Worm (Caenorhabditis elegans) whole organism, early embryonic: Measurements from ENCODE around the gene F56C9.8.
A peak's percentile ranks its signal among the peaks of the same experiment; 100 is the strongest.

Experiments
- B0310.2 ChIP-seq: sonication (generic microtip); optimal IDR thresholded peaks from 2 replicates; lab custom pipeline; 2016; ENCODE audit warnings: mild to moderate bottlenecking, missing genetic modification characterization, missing compliant biosample characterization
- F13C5.2 ChIP-seq: sonication (generic microtip); optimal IDR thresholded peaks from 2 replicates; lab custom pipeline; 2017; ENCODE audit warnings: mild to moderate bottlenecking, missing genetic modification characterization, inconsistent platforms, missing compliant biosample characterization
- aly-1 ChIP-seq: sonication (generic microtip); optimal IDR thresholded peaks from 2 replicates; lab custom pipeline; 2016; ENCODE audit warnings: missing genetic modification characterization, missing compliant biosample characterization
- ama-1 ChIP-seq: fragments of 150-350 bp; optimal IDR thresholded peaks from 2 replicates; lab custom pipeline; 2014
- ceh-13 ChIP-seq: fragments of 200-800 bp; sonication (Bioruptor generic); optimal IDR thresholded peaks from 2 replicates; lab custom pipeline; 2018; ENCODE audit warnings: mild to moderate bottlenecking, missing genetic modification characterization, missing compliant biosample characterization
- ceh-36 ChIP-seq: sonication (generic microtip); optimal IDR thresholded peaks from 2 replicates; lab custom pipeline; 2016; ENCODE audit warnings: missing genetic modification characterization, inconsistent platforms, missing compliant biosample characterization
- ets-7 ChIP-seq: sonication (generic microtip); optimal IDR thresholded peaks from 2 replicates; lab custom pipeline; 2016; ENCODE audit warnings: missing genotype, missing genetic modification characterization, missing compliant biosample characterization
- flt-1 ChIP-seq: fragments of 200-800 bp; sonication (Bioruptor generic); IDR thresholded peaks from 2 replicates; pipeline ENCODE4 v1.3.6; 2022; ENCODE audit warnings: missing genetic modification characterization, missing compliant biosample characterization
- hmbx-1 ChIP-seq: sonication (generic microtip); optimal IDR thresholded peaks from 2 replicates; lab custom pipeline; 2016; ENCODE audit warnings: mild to moderate bottlenecking, missing genetic modification characterization, missing compliant biosample characterization
- hmg-4 ChIP-seq: fragments of 200-800 bp; sonication (Bioruptor generic); optimal IDR thresholded peaks from 2 replicates; lab custom pipeline; 2018; ENCODE audit warnings: mild to moderate bottlenecking, missing genetic modification characterization, missing compliant biosample characterization
- hnd-1 ChIP-seq: sonication (generic microtip); optimal IDR thresholded peaks from 2 replicates; lab custom pipeline; 2016; ENCODE audit warnings: missing genetic modification characterization, missing compliant biosample characterization
- pes-1 ChIP-seq: fragments of 200-800 bp; sonication (Bioruptor generic); IDR thresholded peaks from 2 replicates; pipeline ENCODE4 v1.3.6; 2022; ENCODE audit warnings: missing genetic modification reagents, missing genetic modification characterization, missing compliant biosample characterization
- scrt-1 ChIP-seq: fragments of 200-800 bp; sonication (Bioruptor generic); IDR thresholded peaks from 2 replicates; pipeline ENCODE4 v1.3.6; 2022; ENCODE audit warnings: missing genetic modification characterization, missing compliant biosample characterization
- sea-1 ChIP-seq: fragments of 200-800 bp; sonication (Bioruptor generic); conservative IDR thresholded peaks from 2 replicates; pipeline ENCODE4 v1.3.6; 2022; ENCODE audit warnings: missing genetic modification characterization, missing compliant biosample characterization
- tbx-11 ChIP-seq: fragments of 200-800 bp; sonication (Bioruptor generic); IDR thresholded peaks from 2 replicates; pipeline ENCODE4 v1.3.6; 2022; ENCODE audit warnings: missing genetic modification characterization, missing compliant biosample characterization
- tbx-37 ChIP-seq: fragments of 200-800 bp; sonication (Bioruptor generic); conservative IDR thresholded peaks from 2 replicates; pipeline ENCODE4 v1.3.6; 2022; ENCODE audit warnings: missing genetic modification reagents, missing genetic modification characterization, missing compliant biosample characterization
- tra-4 ChIP-seq: sonication (generic microtip); optimal IDR thresholded peaks from 2 replicates; lab custom pipeline; 2017; ENCODE audit warnings: missing genetic modification characterization, missing compliant biosample characterization

Gene F56C9.8

ce11 chrIII:7353871-7354270, 34.6 kb upstream of the F56C9.8 start, which contains the start of gene F08F8.9:
TSS of gene F08F8.9 (minus strand) at chrIII:7353971.
- TF ChIP-seq ceh-36 (tag; lab: Kevin White, UChicago): no peak
- TF ChIP-seq hnd-1 (tag; lab: Kevin White, UChicago): no peak
- no peak for TF ChIP-seq tbx-11 (GFP tag; lab: Robert Waterston, UW)
- TF ChIP-seq pes-1: no peak
- TF ChIP-seq F13C5.2 (tag; lab: Kevin White, UChicago): no peak
- no peak for TF ChIP-seq tbx-37 (GFP tag; lab: Robert Waterston, UW)
- TF ChIP-seq ceh-13 (GFP tag; lab: Kevin White, UChicago): no peak
- TF ChIP-seq aly-1 (tag; lab: Kevin White, UChicago): no peak
- TF ChIP-seq flt-1 (GFP tag; lab: Robert Waterston, UW): no peak
- TF ChIP-seq tra-4 (tag; lab: Kevin White, UChicago): no peak
- TF ChIP-seq ama-1 (lab: Kevin White, UChicago): no peak
- no peak for TF ChIP-seq ets-7 (tag; lab: Kevin White, UChicago)
- TF ChIP-seq hmg-4 (GFP tag; lab: Kevin White, UChicago): no peak
- TF ChIP-seq sea-1 (GFP tag; lab: Robert Waterston, UW): no peak
- TF ChIP-seq hmbx-1 (tag; lab: Kevin White, UChicago): no peak
- no peak for TF ChIP-seq scrt-1

ce11 chrIII:7349075-7349474, 29.8 kb upstream of the F56C9.8 start, which contains the start of gene gos-28:
TSS of gene gos-28 (minus strand) at chrIII:7349175.
- no peak for TF ChIP-seq tbx-37 (GFP tag; lab: Robert Waterston, UW)
- TF ChIP-seq hmbx-1 (tag; lab: Kevin White, UChicago): no peak
- no peak for TF ChIP-seq scrt-1
- no peak for TF ChIP-seq hmg-4 (GFP tag; lab: Kevin White, UChicago)
- no peak for TF ChIP-seq ceh-36 (tag; lab: Kevin White, UChicago)
- TF ChIP-seq tra-4 (tag; lab: Kevin White, UChicago): no peak
- no peak for TF ChIP-seq B0310.2 (tag; lab: Kevin White, UChicago)
- no peak for TF ChIP-seq hnd-1 (tag; lab: Kevin White, UChicago)
- no peak for TF ChIP-seq ceh-13 (GFP tag; lab: Kevin White, UChicago)
- no peak for TF ChIP-seq pes-1
- TF ChIP-seq tbx-11 (GFP tag; lab: Robert Waterston, UW): no peak
- no peak for TF ChIP-seq sea-1 (GFP tag; lab: Robert Waterston, UW)
- TF ChIP-seq F13C5.2 (tag; lab: Kevin White, UChicago): no peak
- TF ChIP-seq ets-7 (tag; lab: Kevin White, UChicago): no peak
- no peak for TF ChIP-seq aly-1 (tag; lab: Kevin White, UChicago)
- TF ChIP-seq flt-1 (GFP tag; lab: Robert Waterston, UW): no peak

ce11 chrIII:7347049-7347448, 27.7 kb upstream of the F56C9.8 start, which contains the start of gene F08F8.7:
TSS of gene F08F8.7 (minus strand) at chrIII:7347149.
- TF ChIP-seq flt-1 (GFP tag; lab: Robert Waterston, UW): no peak
- no peak for TF ChIP-seq scrt-1

DNA sequence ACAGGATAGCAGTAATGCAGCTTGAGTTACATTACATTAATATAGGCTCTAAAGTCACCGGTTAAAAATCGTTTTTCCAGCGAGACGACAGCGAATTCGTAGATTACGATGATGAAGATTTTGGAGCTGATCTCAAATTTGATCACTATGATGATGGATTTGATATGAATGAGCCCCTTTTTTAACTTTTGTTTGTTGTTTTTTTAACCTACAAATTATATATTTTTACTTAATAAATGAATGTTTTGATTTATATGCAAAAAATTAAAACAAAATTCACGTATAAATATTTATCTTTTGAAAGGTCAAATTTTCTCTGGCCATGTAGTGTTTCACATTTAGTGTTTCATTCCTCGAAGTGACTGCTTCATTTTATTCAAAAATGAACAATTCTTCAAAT, 24.1 kb upstream of the F56C9.8 start, which contains the start of gene F08F8.6:
TSS of gene F08F8.6 (plus strand) at position 301 of the 400 bp plus-strand sequence.
- no peak for TF ChIP-seq tbx-37 (GFP tag; lab: Robert Waterston, UW)
- no peak for TF ChIP-seq pes-1
- no peak for TF ChIP-seq ets-7 (tag; lab: Kevin White, UChicago)
- TF ChIP-seq ama-1 (lab: Kevin White, UChicago): no peak
- TF ChIP-seq ceh-36 (tag; lab: Kevin White, UChicago): no peak

ce11 chrIII:7339138-7339537, 19.8 kb upstream of the F56C9.8 start:
- TF ChIP-seq scrt-1 (no peak), ceh-13 (GFP tag; lab: Kevin White, UChicago) (no peak)

- no peak for TF ChIP-seq pes-1
- TF ChIP-seq tbx-11 (GFP tag; lab: Robert Waterston, UW): no peak
- no peak for TF ChIP-seq ceh-36 (tag; lab: Kevin White, UChicago)
- no peak for TF ChIP-seq scrt-1
- no peak for TF ChIP-seq hmbx-1 (tag; lab: Kevin White, UChicago)
- TF ChIP-seq ceh-13 (GFP tag; lab: Kevin White, UChicago): no peak
- TF ChIP-seq sea-1 (GFP tag; lab: Robert Waterston, UW): no peak
- TF ChIP-seq B0310.2 (tag; lab: Kevin White, UChicago): no peak
- no peak for TF ChIP-seq tra-4 (tag; lab: Kevin White, UChicago)
- no peak for TF ChIP-seq ets-7 (tag; lab: Kevin White, UChicago)
- TF ChIP-seq hmg-4 (GFP tag; lab: Kevin White, UChicago): no peak
- TF ChIP-seq hnd-1 (tag; lab: Kevin White, UChicago): no peak
- TF ChIP-seq aly-1 (tag; lab: Kevin White, UChicago): no peak
- no peak for TF ChIP-seq ama-1 (lab: Kevin White, UChicago)
- TF ChIP-seq flt-1 (GFP tag; lab: Robert Waterston, UW): no peak
- TF ChIP-seq F13C5.2 (tag; lab: Kevin White, UChicago): no peak
- no peak for TF ChIP-seq tbx-37 (GFP tag; lab: Robert Waterston, UW)
Observed at ce11 chrIII:7338693-7339092, 19.4 kb upstream of the F56C9.8 start, which contains the start of gene kap-1. TSS of gene kap-1 (plus strand) at chrIII:7338835.

DNA sequence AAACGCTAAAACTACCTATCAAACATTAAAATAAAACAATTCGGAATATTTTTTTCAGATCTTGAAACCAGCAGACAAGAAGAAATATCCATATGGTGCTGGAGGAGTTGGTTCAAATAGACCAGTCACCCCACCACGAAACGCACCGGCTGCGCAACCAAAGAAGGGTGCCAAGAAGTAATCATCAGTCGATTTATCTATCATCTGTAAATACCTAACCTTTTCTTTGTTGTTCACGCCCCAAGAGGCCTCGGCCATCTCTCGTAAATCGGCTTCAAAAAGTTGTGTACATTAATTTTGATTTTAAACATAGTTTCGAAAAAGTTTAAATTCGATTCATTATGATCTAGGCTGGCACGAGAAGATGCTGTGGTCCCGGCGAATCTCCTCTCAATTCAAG, 18.7 kb upstream of the F56C9.8 start:
- no peak for TF ChIP-seq tra-4 (tag; lab: Kevin White, UChicago)
- 0 out of 2 replicates have a peak, but pooled peaks have one; percentile 10 for TF ChIP-seq tbx-11 (GFP tag; lab: Robert Waterston, UW)
- no peak for TF ChIP-seq ets-7 (tag; lab: Kevin White, UChicago)

ce11 chrIII:7336214-7336613, 16.9 kb upstream of the F56C9.8 start, which contains the start of gene gsp-2:
TSS of gene gsp-2 (plus strand) at chrIII:7336587.
- TF ChIP-seq scrt-1: no peak
- TF ChIP-seq hmg-4 (GFP tag; lab: Kevin White, UChicago): peak; percentile 10
